Fruit fly (Drosophila melanogaster): ENCODE measurements around the gene CG31140.

The CG31140 gene

DNA sequence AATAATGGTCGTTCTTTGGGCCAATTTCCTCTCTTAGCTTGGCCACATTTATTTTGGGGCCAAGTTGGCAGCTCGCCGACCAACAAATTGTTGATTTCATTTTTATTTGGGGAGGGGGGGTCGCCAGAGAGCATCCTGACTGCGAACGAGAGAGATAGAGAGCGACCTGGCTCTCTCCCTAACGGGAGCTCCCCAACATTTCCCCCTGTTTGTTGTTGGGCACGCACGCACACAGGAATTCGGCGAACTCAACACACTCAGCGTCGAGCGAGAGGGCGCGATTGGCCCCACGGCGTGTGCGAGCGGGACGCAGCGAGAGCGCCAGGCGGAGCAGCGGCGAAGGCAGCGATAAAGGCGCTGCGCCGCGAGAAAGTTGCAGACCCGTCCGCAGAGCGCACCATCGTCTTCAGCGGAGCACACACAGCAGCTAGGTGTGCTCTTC lies at the start of gene CG31140:
TSS of gene CG31140 (plus strand) at position 400 of the 442 bp plus-strand sequence.
- TF ChIP-seq CTCF (optimal IDR thresholded peaks at IDR 0.05): no peak
- TF ChIP-seq CG8478 (optimal IDR thresholded peaks at IDR 0.05): no peak

DNA sequence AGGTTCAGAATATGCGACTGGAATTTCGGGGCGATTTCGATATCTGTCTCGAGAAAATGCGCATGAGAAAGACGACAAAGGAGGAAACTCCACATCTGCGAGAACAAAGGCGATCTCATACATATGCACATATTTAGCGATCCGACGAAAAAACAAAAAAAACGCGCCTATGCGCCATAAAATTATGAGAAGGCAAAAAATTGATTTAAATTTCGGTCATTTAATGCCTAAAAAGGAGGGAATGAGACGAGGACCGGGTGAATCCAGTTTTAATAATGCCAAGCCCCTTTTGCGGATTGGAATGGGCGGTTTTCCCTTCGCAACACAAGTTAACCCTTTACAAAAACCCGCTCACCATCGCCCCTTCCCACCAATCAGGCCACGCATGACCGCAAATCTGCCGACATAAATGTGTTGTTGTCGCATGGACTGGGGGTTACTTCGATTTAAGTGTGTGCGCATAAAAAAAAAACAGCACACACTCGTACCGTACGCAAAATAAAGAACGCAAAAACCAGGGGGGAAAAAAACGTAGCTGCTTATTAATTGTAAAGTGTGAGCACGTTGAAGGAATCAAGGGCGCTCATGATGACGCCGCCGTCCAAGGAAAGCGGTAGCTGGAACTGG lies 48.5 kb upstream of the CG31140 start:
- TF ChIP-seq CTCF (optimal IDR thresholded peaks at IDR 0.05) (no peak), CG8478 (optimal IDR thresholded peaks at IDR 0.05) (no peak)

DNA sequence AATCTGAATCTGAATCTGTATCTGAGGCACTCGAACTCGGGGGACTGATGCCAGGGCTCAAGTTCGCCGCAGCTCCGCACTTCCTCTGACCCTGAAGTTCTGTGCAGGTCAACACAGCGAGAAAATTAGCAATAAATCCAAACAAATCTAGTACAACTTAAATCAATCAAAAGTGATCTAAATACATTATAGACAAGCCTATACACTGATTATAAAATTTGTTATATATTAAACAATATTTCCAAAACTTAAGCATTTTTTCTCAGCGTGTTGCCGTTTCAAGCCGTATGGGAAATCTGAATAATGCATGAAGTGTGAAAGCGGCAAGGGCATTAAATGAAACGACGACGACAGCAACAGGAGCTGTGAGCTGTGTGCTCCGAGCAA lies 47.9 kb upstream of the CG31140 start:
- TF ChIP-seq CG8478 (optimal IDR thresholded peaks at IDR 0.05): no peak
- TF ChIP-seq CTCF (optimal IDR thresholded peaks at IDR 0.05): no peak

dm6 chr3R:23915967-23916366 lies 47.0 kb upstream of the CG31140 start:
- no peak for TF ChIP-seq CTCF (optimal IDR thresholded peaks at IDR 0.05)
- TF ChIP-seq CG8478 (optimal IDR thresholded peaks at IDR 0.05): no peak

dm6 chr3R:23919366-23919765 lies 43.6 kb upstream of the CG31140 start:
- TF ChIP-seq CTCF (optimal IDR thresholded peaks at IDR 0.05) (no peak), CG8478 (optimal IDR thresholded peaks at IDR 0.05) (no peak)

DNA sequence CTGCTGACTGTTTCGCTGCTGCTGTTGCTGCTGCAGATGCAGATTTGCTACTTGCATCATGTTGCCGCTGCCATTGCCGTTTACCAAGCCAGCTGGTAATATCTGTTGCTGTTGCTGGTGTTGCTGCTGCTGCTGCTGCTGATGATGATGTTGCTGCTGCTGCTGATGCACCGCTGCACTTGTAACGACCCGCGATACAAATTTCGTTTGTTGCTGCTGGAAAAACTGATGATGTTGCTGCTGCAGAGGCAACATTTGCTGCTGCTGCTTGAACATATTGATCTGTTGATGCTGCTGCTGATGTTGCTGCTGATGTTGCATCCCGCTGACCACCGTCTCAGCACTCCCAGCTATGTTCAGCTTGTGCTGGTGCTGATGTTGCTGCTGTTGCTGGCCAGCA lies 42.6 kb upstream of the CG31140 start:
- TF ChIP-seq CG8478 (optimal IDR thresholded peaks at IDR 0.05): no peak
- TF ChIP-seq CTCF (optimal IDR thresholded peaks at IDR 0.05): no peak

DNA sequence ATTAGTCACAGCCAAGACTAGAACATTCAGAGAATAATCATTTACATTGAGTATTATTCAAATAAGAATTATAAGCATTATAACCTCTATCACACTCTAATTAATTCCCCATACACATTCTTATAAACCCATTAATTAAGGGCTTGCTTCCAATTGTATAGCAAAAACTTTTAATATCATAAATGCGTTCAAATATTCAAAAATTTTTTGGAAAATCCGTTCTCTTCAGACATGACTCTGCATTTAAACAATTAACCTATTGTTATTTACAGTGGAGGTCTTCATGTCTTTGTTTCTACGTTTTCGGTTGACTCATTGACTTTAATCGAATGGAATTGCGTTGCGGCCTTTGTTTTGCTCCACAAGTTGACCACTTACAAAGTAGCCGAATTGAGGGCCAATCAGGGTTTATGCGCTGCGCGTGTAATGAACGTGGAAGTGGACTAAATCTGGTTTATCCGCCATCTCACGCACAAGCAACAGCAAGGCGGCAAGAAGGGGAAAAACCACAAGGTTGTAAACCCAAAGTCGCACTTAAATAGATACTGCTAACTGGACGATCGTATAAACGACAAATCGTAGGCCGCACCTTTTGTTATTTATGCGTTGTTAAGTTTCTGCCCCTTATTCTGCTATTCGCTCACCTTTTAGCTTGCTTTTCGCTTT lies 42.0 kb upstream of the CG31140 start:
- TF ChIP-seq CG8478 (optimal IDR thresholded peaks at IDR 0.05): no peak
- TF ChIP-seq CTCF (optimal IDR thresholded peaks at IDR 0.05): no peak

DNA sequence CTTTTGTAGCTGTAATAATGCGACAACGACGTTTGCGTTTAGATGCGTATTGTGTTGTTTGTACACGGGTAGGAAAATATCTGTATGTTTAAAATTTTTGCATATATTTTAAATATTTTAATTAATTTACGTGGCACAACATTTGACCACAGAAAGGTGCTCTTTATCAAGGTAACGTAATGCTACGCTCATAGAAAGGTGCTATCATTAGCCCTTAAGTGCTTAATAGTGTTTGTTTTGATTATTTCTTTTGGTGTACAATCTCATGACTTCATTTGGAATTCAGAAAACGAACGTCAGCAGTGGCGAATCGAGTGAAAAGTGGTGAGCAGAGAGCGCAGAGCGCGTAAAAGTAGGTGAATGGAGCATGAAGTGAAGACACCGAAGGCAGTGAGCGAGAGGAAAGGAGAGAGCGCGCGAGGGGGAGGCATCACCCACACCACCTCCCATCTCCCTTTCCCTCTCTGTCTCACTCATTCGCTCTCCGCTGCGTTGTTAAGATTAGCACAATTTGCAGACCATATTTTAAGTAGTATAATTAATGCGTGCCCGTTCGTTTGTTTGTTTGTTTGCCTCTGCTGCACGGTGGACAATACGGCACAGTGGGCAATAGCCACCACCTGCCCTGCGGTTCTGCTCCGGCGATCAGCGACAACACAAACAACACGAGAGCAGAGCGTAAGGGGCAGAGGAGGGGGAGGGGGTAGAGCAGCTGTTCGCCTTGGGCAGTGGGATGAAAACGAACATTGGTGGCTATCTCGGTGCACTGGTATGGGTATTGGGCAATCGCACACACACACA lies 41.1 kb upstream of the CG31140 start:
- TF ChIP-seq CTCF (optimal IDR thresholded peaks at IDR 0.05) (no peak), CG8478 (optimal IDR thresholded peaks at IDR 0.05) (no peak)

DNA sequence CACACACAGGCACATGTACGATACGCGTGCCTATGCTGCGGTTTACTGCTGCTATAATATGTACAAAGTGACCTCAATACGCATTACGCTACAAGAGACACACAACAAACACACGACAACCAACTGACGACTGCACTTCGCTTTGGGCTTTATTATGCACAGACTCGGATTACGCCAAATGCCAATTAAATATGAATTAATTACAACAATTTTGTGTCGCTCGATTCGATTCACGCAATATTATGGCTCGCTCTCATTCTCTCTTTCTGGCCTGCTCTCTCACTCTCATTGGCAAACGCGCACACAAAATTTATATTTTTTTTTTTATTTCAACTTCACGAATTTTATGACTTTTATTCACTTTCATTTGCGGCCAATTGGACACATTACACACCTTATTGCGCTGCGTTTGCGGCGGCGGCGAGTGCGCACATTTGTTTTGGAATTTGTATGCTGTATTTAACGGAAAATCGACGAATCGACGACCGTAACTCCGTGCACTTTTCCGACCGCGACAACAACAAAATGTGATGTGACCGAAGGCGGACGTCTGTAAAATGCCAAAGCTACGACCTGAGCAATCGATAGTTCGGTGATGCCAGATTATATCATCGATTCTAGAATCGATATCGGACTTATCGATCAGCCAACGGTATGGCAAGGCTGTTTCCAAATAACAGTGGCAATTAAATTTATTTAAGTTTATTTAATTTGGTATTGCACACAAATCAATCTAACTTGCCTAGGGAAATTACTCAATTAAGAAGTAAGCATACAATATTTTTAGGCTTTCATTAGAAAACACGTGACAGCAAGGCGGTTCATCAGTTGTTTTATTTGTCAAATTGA lies 40.3 kb upstream of the CG31140 start, which contains the start of the genes sba and CG31141:
TSS of gene sba (minus strand) at position 472 of the 849 bp plus-strand sequence.
TSS of gene CG31141 (plus strand) at position 799 of the 849 bp plus-strand sequence.
- peak; percentile 9 to 50 for TF ChIP-seq CTCF (optimal IDR thresholded peaks at IDR 0.05)
- TF ChIP-seq CG8478 (optimal IDR thresholded peaks at IDR 0.05): no peak

dm6 chr3R:23924200-23924599 lies 38.8 kb upstream of the CG31140 start, which contains the start of gene Ndc1:
Gene Ndc1 (plus strand): TSS chr3R:23924399.
- no peak for TF ChIP-seq CG8478 (optimal IDR thresholded peaks at IDR 0.05)
- TF ChIP-seq CTCF (optimal IDR thresholded peaks at IDR 0.05): no peak

DNA sequence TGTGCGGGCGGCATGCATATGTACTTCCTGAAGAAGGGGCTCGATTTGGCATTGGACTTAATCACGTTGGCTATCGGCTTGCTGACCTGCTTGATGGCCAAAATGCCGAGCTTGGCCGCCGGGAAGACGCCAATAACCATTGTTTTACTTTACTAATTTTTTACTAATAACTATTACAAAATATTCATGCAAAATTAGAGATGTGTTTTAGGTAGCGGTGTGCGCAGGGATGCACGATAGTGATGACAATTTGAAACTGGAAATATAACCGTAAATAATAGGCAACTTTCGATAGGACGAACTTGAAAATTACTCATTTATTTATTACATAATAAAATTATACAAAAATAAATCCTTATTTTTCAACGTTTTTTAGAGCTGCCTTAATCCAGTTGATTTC lies 35.6 kb upstream of the CG31140 start, which contains the start of gene CG13601:
TSS of gene CG13601 (minus strand) at position 206 of the 400 bp plus-strand sequence.
- TF ChIP-seq CG8478 (optimal IDR thresholded peaks at IDR 0.05) (no peak), CTCF (optimal IDR thresholded peaks at IDR 0.05) (no peak)

DNA sequence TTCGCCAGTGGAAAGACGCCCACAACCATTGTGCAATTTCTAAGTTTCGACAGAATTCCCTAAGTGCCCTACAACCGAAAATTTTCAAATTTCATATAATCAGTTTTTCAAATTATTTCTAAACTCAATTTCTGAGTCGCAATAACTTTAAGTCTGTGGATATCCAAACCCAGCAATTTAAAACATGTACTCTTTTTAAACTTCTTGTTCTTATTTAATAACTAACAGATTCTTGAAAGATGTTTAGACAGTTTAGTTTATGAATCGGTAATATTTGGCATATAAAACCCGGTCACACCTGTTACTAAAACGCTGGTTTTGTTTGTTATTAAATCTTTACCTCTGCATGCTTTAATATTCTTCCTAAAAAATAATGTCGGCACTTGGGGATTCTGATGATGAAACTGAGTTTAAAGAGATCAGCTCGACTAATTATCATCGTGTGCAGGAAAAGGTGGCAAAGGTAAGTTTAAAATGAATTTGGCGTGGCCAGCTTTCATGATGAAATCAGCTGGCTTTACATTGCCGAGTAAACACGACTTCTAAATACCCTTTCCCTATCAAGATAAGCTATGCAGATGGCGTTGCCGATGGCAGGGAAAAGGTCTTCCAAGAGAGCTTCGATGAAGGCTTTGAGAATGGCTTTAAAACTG lies 33.9 kb upstream of the CG31140 start, which contains the start of the genes CG43998, CG43999 and CG31142:
TSS of gene CG43998 (minus strand) at position 51 of the 653 bp plus-strand sequence.
TSS of gene CG43999 (minus strand) at position 51 of the 653 bp plus-strand sequence.
TSS of gene CG31142 (plus strand) at position 294 of the 653 bp plus-strand sequence.
- no peak for TF ChIP-seq CG8478 (optimal IDR thresholded peaks at IDR 0.05)
- no peak for TF ChIP-seq CTCF (optimal IDR thresholded peaks at IDR 0.05)

DNA sequence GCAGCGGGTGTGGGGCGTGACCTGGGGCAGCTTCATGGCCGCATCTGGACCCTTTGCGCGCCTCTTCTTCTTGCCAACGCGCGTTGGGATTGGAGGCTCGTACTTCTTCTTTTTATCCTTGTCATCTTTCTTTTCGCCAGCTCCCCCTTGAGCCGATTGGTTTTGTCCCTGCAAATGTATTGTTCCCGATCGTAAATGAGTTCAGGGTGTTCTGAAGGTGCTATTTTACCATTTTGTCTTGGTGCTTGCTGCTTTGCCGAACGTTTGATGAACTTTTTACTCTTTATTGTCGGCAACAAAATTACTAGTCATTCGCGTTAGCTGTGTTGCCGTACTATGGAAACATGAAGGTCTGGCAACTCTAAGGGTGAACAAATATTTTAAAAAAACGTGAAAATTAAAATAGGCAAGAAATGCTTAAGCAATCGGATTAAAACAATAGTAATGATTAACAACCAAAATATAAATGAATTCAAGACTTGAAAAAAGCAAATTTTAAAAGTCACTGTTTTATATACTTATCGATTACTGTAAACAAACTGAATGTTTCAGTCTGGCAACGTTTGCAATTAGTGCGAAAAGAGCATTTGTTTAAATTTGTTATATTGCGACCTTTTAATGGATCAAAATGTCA lies 31.8 kb upstream of the CG31140 start, which contains the start of the genes Rpt2 and CG13599:
TSS of gene Rpt2 (minus strand) at position 464 of the 634 bp plus-strand sequence.
TSS of gene CG13599 (plus strand) at position 545 of the 634 bp plus-strand sequence.
- no peak for TF ChIP-seq CG8478 (optimal IDR thresholded peaks at IDR 0.05)
- no peak for TF ChIP-seq CTCF (optimal IDR thresholded peaks at IDR 0.05)
